Worm (Caenorhabditis elegans) whole organism, late embryonic: ENCODE measurements around the gene Y73F8A.12.

Experiments used
- C08G9.2 ChIP-seq: sonication (generic microtip); optimal IDR thresholded peaks from 2 replicates; lab custom pipeline; 2016; ENCODE audit warnings: mild to moderate bottlenecking, missing genetic modification characterization, moderate library complexity, missing compliant biosample characterization
- C38D4.7 ChIP-seq: fragments of 200-800 bp; sonication (Bioruptor generic); optimal IDR thresholded peaks from 2 replicates; lab custom pipeline; 2018; ENCODE audit warnings: mild to moderate bottlenecking, missing genetic modification characterization, moderate library complexity, missing compliant biosample characterization
- F13H6.1 ChIP-seq: sonication (generic microtip); optimal IDR thresholded peaks from 2 replicates; lab custom pipeline; 2016; ENCODE audit warnings: missing genetic modification characterization, missing compliant biosample characterization
- K02D7.2 ChIP-seq: sonication (generic microtip); optimal IDR thresholded peaks from 2 replicates; lab custom pipeline; 2017; ENCODE audit warnings: mild to moderate bottlenecking, missing genetic modification characterization, missing compliant biosample characterization
- K09A11.1 ChIP-seq: sonication (generic microtip); optimal IDR thresholded peaks from 2 replicates; lab custom pipeline; 2017; ENCODE audit warnings: antibody characterized with exemption, mild to moderate bottlenecking, missing genetic modification characterization, missing compliant biosample characterization; ENCODE audit not compliant: insufficient read depth
- T23F11.4 ChIP-seq: fragments of 200-800 bp; sonication (Bioruptor generic); optimal IDR thresholded peaks from 2 replicates; lab custom pipeline; 2018; ENCODE audit warnings: mild to moderate bottlenecking, missing genetic modification characterization, missing compliant biosample characterization
- ceh-14 ChIP-seq: sonication (generic microtip); optimal IDR thresholded peaks from 2 replicates; lab custom pipeline; 2016; ENCODE audit warnings: missing genotype, missing genetic modification characterization, missing compliant biosample characterization
- ceh-18 ChIP-seq: sonication (generic microtip); optimal IDR thresholded peaks from 2 replicates; lab custom pipeline; 2016; ENCODE audit warnings: missing genetic modification characterization, missing compliant biosample characterization
- ceh-19 ChIP-seq: fragments of 200-800 bp; sonication (Bioruptor generic); optimal IDR thresholded peaks from 2 replicates; lab custom pipeline; 2018; ENCODE audit warnings: mild to moderate bottlenecking, missing genetic modification characterization, missing compliant biosample characterization
- ceh-22 ChIP-seq: sonication (generic microtip); optimal IDR thresholded peaks from 2 replicates; lab custom pipeline; 2017; ENCODE audit warnings: missing biosample characterization, missing genetic modification characterization
- ceh-24 ChIP-seq: sonication (generic microtip); optimal IDR thresholded peaks from 2 replicates; lab custom pipeline; 2016; ENCODE audit warnings: mild to moderate bottlenecking, missing genetic modification characterization, missing compliant biosample characterization
- ceh-45 ChIP-seq: fragments of 200-800 bp; sonication (Bioruptor generic); IDR thresholded peaks from 2 replicates; pipeline ENCODE4 v1.3.6; 2022; ENCODE audit warnings: missing genetic modification reagents, missing genetic modification characterization, missing compliant biosample characterization
- ceh-48 ChIP-seq: sonication (generic microtip); optimal IDR thresholded peaks from 2 replicates; lab custom pipeline; 2016; ENCODE audit warnings: missing genetic modification characterization, inconsistent platforms, missing compliant biosample characterization
- ceh-9 ChIP-seq: sonication (generic microtip); optimal IDR thresholded peaks from 2 replicates; lab custom pipeline; 2016; ENCODE audit warnings: mild to moderate bottlenecking, missing genetic modification characterization, inconsistent platforms, missing compliant biosample characterization
- dve-1 ChIP-seq: sonication (generic microtip); optimal IDR thresholded peaks from 2 replicates; lab custom pipeline; 2017; ENCODE audit warnings: antibody characterized with exemption, mild to moderate bottlenecking, missing genetic modification characterization, missing compliant biosample characterization
- elt-2 ChIP-seq: sonication (generic microtip); optimal IDR thresholded peaks from 2 replicates; lab custom pipeline; 2016; ENCODE audit warnings: missing genetic modification reagents, missing genetic modification characterization, missing compliant biosample characterization
- elt-4 ChIP-seq: sonication (generic microtip); optimal IDR thresholded peaks from 2 replicates; lab custom pipeline; 2016; ENCODE audit warnings: missing genetic modification characterization, missing compliant biosample characterization
- fax-1 ChIP-seq: sonication (generic microtip); optimal IDR thresholded peaks from 2 replicates; lab custom pipeline; 2016; ENCODE audit warnings: missing genotype, missing genetic modification characterization, missing compliant biosample characterization
- hlh-13 ChIP-seq: fragments of 200-800 bp; sonication (Bioruptor generic); optimal IDR thresholded peaks from 2 replicates; lab custom pipeline; 2018; ENCODE audit warnings: mild to moderate bottlenecking, missing genetic modification characterization, missing compliant biosample characterization
- hlh-15 ChIP-seq: sonication (generic microtip); optimal IDR thresholded peaks from 2 replicates; lab custom pipeline; 2016; ENCODE audit warnings: missing genetic modification characterization, missing compliant biosample characterization
- hlh-6 ChIP-seq: sonication (generic microtip); optimal IDR thresholded peaks from 2 replicates; lab custom pipeline; 2016; ENCODE audit warnings: missing genotype, missing genetic modification characterization, missing compliant biosample characterization
- lin-11 ChIP-seq: fragments of 200-800 bp; sonication (Bioruptor generic); optimal IDR thresholded peaks from 2 replicates; lab custom pipeline; 2018; ENCODE audit warnings: mild to moderate bottlenecking, missing genetic modification characterization, missing compliant biosample characterization
- madf-2 ChIP-seq: sonication (generic microtip); optimal IDR thresholded peaks from 2 replicates; lab custom pipeline; 2017; ENCODE audit warnings: missing genetic modification characterization, missing compliant biosample characterization
- mec-3 ChIP-seq: sonication (generic microtip); optimal IDR thresholded peaks from 2 replicates; lab custom pipeline; 2016; ENCODE audit warnings: borderline replicate concordance, missing genetic modification characterization, missing compliant biosample characterization
- nfya-1 ChIP-seq: sonication (generic microtip); optimal IDR thresholded peaks from 2 replicates; lab custom pipeline; 2017; ENCODE audit warnings: missing genetic modification characterization, mild to moderate bottlenecking, missing compliant biosample characterization, antibody characterized with exemption, moderate library complexity
- nhr-11 ChIP-seq: fragments of 150-350 bp; optimal IDR thresholded peaks from 2 replicates; lab custom pipeline; 2014; ENCODE audit warnings: missing biosample characterization, missing genetic modification characterization
- nhr-232 ChIP-seq: sonication (generic microtip); optimal IDR thresholded peaks from 2 replicates; lab custom pipeline; 2016; ENCODE audit warnings: missing genetic modification characterization, missing compliant biosample characterization
- npax-4 ChIP-seq: sonication (generic microtip); optimal IDR thresholded peaks from 2 replicates; lab custom pipeline; 2016; ENCODE audit warnings: missing genetic modification characterization, missing compliant biosample characterization
- pag-3 ChIP-seq: sonication (generic microtip); optimal IDR thresholded peaks from 2 replicates; lab custom pipeline; 2016; ENCODE audit warnings: missing compliant biosample characterization, missing genetic modification characterization, borderline replicate concordance
- pat-9 ChIP-seq: fragments of 200-800 bp; sonication (Bioruptor generic); optimal IDR thresholded peaks from 2 replicates; lab custom pipeline; 2018; ENCODE audit warnings: mild to moderate bottlenecking, missing genetic modification characterization, moderate library complexity, missing compliant biosample characterization
- pha-2 ChIP-seq: sonication (generic microtip); optimal IDR thresholded peaks from 2 replicates; lab custom pipeline; 2017; ENCODE audit warnings: mild to moderate bottlenecking, missing genetic modification characterization, missing compliant biosample characterization
- pros-1 ChIP-seq: fragments of 150-350 bp; optimal IDR thresholded peaks from 2 replicates; lab custom pipeline; 2014; ENCODE audit warnings: missing biosample characterization, missing genetic modification reagents, missing genetic modification characterization
- ref-2 ChIP-seq: sonication (generic microtip); optimal IDR thresholded peaks from 2 replicates; lab custom pipeline; 2016; ENCODE audit warnings: missing genetic modification characterization, missing compliant biosample characterization
- sdc-2 ChIP-seq: sonication (generic microtip); optimal IDR thresholded peaks from 2 replicates; lab custom pipeline; 2016; ENCODE audit warnings: missing genotype, missing genetic modification characterization, missing compliant biosample characterization
- sox-4 ChIP-seq: sonication (generic microtip); optimal IDR thresholded peaks from 2 replicates; lab custom pipeline; 2017; ENCODE audit warnings: mild to moderate bottlenecking, missing genetic modification characterization, inconsistent platforms, missing compliant biosample characterization
- tbx-7 ChIP-seq: sonication (generic microtip); optimal IDR thresholded peaks from 2 replicates; lab custom pipeline; 2016; ENCODE audit warnings: missing genotype, missing genetic modification characterization, missing compliant biosample characterization
- ttx-3 ChIP-seq: sonication (generic microtip); optimal IDR thresholded peaks from 2 replicates; lab custom pipeline; 2016; ENCODE audit warnings: missing genetic modification reagents, missing genetic modification characterization, missing compliant biosample characterization
- unc-3 ChIP-seq, 2 experiments: fragments of 200-800 bp in 1 of 2; sonication (Bioruptor generic) in 1 of 2; sonication (generic microtip) in 1 of 2; conservative IDR thresholded peaks in 1 of 2; optimal IDR thresholded peaks in 1 of 2; 2 replicates each; pipeline versions ENCODE4 v1.3.6 to Lab custom; 2016 to 2022; ENCODE audit warnings: missing compliant biosample characterization in 2 of 2, missing genetic modification characterization in 2 of 2, missing genetic modification reagents in 1 of 2
- unc-42 ChIP-seq: sonication (generic microtip); optimal IDR thresholded peaks from 2 replicates; lab custom pipeline; 2016; ENCODE audit warnings: missing genotype, missing genetic modification characterization, missing compliant biosample characterization
- unc-55 ChIP-seq: sonication (generic microtip); optimal IDR thresholded peaks from 2 replicates; lab custom pipeline; 2017; ENCODE audit warnings: missing biosample characterization, missing genetic modification reagents, missing genetic modification characterization
- ztf-16 ChIP-seq: sonication (generic microtip); optimal IDR thresholded peaks from 2 replicates; lab custom pipeline; 2017; ENCODE audit warnings: missing genetic modification characterization, missing compliant biosample characterization

Gene Y73F8A.12

ce11 chrIV:15289508-15289907, 22.0 kb downstream of the Y73F8A.12 start:
- TF ChIP-seq nfya-1 (peak; percentile 37), nhr-232 (tag; lab: Kevin White, UChicago) (peak; percentile 27), dve-1 (no peak), C38D4.7 (GFP tag; lab: Kevin White, UChicago) (peak; percentile 39), npax-4 (tag; lab: Kevin White, UChicago) (peak; percentile 8), T23F11.4 (GFP tag; lab: Kevin White, UChicago) (peak; percentile 22), ceh-45 (GFP tag; lab: Robert Waterston, UW) (no peak), hlh-13 (GFP tag; lab: Kevin White, UChicago) (no peak), mec-3 (no peak), lin-11 (tag; lab: Kevin White, UChicago) (peak; percentile 57), sox-4 (tag; lab: Kevin White, UChicago) (no peak), ztf-16 (tag; lab: Kevin White, UChicago) (peak; percentile 18), tbx-7 (tag; lab: Kevin White, UChicago) (no peak), ttx-3 (tag; lab: Kevin White, UChicago) (peak; percentile 43), ref-2 (no peak), ceh-24 (tag; lab: Kevin White, UChicago) (no peak), unc-3 (GFP tag; conservative IDR thresholded peaks at IDR 0.05; lab: Robert Waterston, UW) (0 out of 2 replicates have a peak, but pooled peaks have one; percentile 42), unc-3 (tag; optimal IDR thresholded peaks at IDR 0.05; lab: Kevin White, UChicago) (peak; percentile 6), ceh-14 (tag; lab: Kevin White, UChicago) (peak; percentile 35), nhr-11 (tag; lab: Kevin White, UChicago) (no peak), ceh-18 (tag; lab: Kevin White, UChicago) (no peak), elt-2 (peak; percentile 66)

ce11 chrIV:15283617-15284016, 27.9 kb downstream of the Y73F8A.12 start:
- TF ChIP-seq unc-42 (tag; lab: Kevin White, UChicago), result no peak
- TF ChIP-seq npax-4 (tag; lab: Kevin White, UChicago), result no peak
- no peak for TF ChIP-seq K02D7.2 (tag; lab: Kevin White, UChicago)
- TF ChIP-seq unc-55, result no peak
- TF ChIP-seq pros-1 (tag; lab: Kevin White, UChicago), result no peak

DNA sequence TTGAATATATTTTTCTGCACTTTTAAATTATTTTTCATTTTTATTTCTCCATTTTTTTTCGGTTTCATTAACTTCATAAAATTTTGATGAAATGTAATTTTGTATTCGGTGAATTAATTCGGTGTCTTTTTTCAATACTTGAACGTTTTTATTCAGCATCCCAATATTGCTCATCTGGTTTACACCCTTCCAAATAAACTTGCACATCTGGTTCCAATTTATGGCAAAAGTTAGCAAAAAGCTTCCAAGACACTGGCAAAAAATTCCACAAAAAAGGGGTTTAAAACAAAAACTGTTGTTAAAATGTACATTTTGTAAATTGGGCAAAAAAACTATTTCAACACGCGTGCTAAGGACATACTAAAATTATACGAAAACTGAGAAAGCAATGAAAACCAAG, 31.3 kb downstream of the Y73F8A.12 start:
- TF ChIP-seq madf-2 (tag; lab: Kevin White, UChicago) (no peak), unc-55 (no peak), elt-4 (no peak), ceh-9 (tag; lab: Kevin White, UChicago) (no peak), K09A11.1 (tag; lab: Kevin White, UChicago) (no peak), ceh-19 (no peak), lin-11 (tag; lab: Kevin White, UChicago) (no peak), pros-1 (tag; lab: Kevin White, UChicago) (no peak), C08G9.2 (tag; lab: Kevin White, UChicago) (no peak), pha-2 (tag; lab: Kevin White, UChicago) (no peak), mec-3 (no peak), nfya-1 (no peak), ceh-48 (tag; lab: Kevin White, UChicago) (no peak), ref-2 (no peak), hlh-6 (tag; lab: Kevin White, UChicago) (no peak)

ce11 chrIV:15275363-15275854, 36.1 kb downstream of the Y73F8A.12 start, which contains the start of gene ccg-1:
ccg-1 (minus strand) TSS chrIV:15275804.
- TF ChIP-seq pat-9 (tag; lab: Kevin White, UChicago) (no peak), fax-1 (no peak), F13H6.1 (no peak), elt-2 (no peak), nhr-232 (tag; lab: Kevin White, UChicago) (no peak), pha-2 (tag; lab: Kevin White, UChicago) (no peak), mec-3 (no peak), pag-3 (tag; lab: Kevin White, UChicago) (no peak), hlh-15 (tag; lab: Kevin White, UChicago) (no peak), ceh-22 (tag; lab: Kevin White, UChicago) (no peak), sdc-2 (tag; lab: Kevin White, UChicago) (no peak), madf-2 (tag; lab: Kevin White, UChicago) (no peak)
